Worm (Caenorhabditis elegans) whole organism, L4 larva: ENCODE measurements around the gene nex-3.
A peak's percentile ranks its signal among the peaks of the same experiment; 100 is the strongest.

Source experiments
- F37D6.2 ChIP-seq: sonication (generic microtip); optimal IDR thresholded peaks from 2 replicates; lab custom pipeline; 2016; ENCODE audit warnings: mild to moderate bottlenecking, missing genetic modification characterization, missing compliant biosample characterization
- F44E2.7 ChIP-seq: fragments of 200-800 bp; sonication (Bioruptor generic); IDR thresholded peaks from 2 replicates; pipeline ENCODE4 v2.1.2; 2022; ENCODE audit warnings: missing genetic modification characterization, missing compliant biosample characterization
- F49E8.2 ChIP-seq: sonication (generic microtip); optimal IDR thresholded peaks from 2 replicates; lab custom pipeline; 2016; ENCODE audit warnings: missing compliant biosample characterization, mild to moderate bottlenecking, missing genetic modification characterization, borderline replicate concordance
- T26A8.4 ChIP-seq: fragments of 200-800 bp; sonication (Bioruptor generic); IDR thresholded peaks from 2 replicates; pipeline ENCODE4 v1.3.6; 2022; ENCODE audit warnings: missing genetic modification characterization, missing compliant biosample characterization
- Y5F2A.4 ChIP-seq: fragments of 200-800 bp; sonication (Bioruptor generic); optimal IDR thresholded peaks from 2 replicates; lab custom pipeline; 2018; ENCODE audit warnings: mild to moderate bottlenecking, missing genetic modification characterization, missing compliant biosample characterization
- Y75B8A.6 ChIP-seq: fragments of 200-800 bp; sonication (Bioruptor generic); IDR thresholded peaks from 2 replicates; pipeline ENCODE4 v1.3.6; 2022; ENCODE audit warnings: missing genetic modification reagents, missing genetic modification characterization, missing compliant biosample characterization
- ZK546.5 ChIP-seq, 2 experiments: sonication (generic microtip); optimal IDR thresholded peaks; 2 replicates each; lab custom pipeline; 2017; ENCODE audit warnings: missing biosample characterization in 2 of 2, missing genetic modification characterization in 2 of 2
- aha-1 ChIP-seq: fragments of 150-350 bp; peaks from one replicate; lab custom pipeline; 2014; ENCODE audit warnings: missing biosample characterization, missing genetic modification characterization
- ama-1 ChIP-seq: fragments of 150-350 bp; optimal IDR thresholded peaks from 2 replicates; lab custom pipeline; 2014; ENCODE audit warnings: inconsistent platforms, mixed read lengths
- arid-1 ChIP-seq: fragments of 200-800 bp; sonication (Bioruptor generic); conservative IDR thresholded peaks from 2 replicates; pipeline ENCODE4 v1.3.6; 2022; ENCODE audit warnings: missing genetic modification reagents, missing genetic modification characterization, missing compliant biosample characterization
- attf-4 ChIP-seq: sonication (generic microtip); optimal IDR thresholded peaks from 3 replicates; lab custom pipeline; 2017; ENCODE audit warnings: missing biosample characterization, missing genetic modification characterization
- ceh-20 ChIP-seq: fragments of 200-800 bp; sonication (Bioruptor generic); IDR thresholded peaks from 2 replicates; pipeline ENCODE4 v1.3.6; 2022; ENCODE audit warnings: missing genetic modification reagents, missing genetic modification characterization, missing compliant biosample characterization
- daf-19 ChIP-seq: fragments of 200-800 bp; sonication (Bioruptor generic); conservative IDR thresholded peaks from 2 replicates; pipeline ENCODE4 v1.3.6; 2022; ENCODE audit warnings: missing genetic modification characterization, missing compliant biosample characterization
- daf-8 ChIP-seq: fragments of 200-800 bp; sonication (Bioruptor generic); IDR thresholded peaks from 2 replicates; pipeline ENCODE4 v1.3.6; 2022; ENCODE audit warnings: missing genetic modification characterization, missing compliant biosample characterization
- dmd-8 ChIP-seq: fragments of 200-800 bp; sonication (Bioruptor generic); IDR thresholded peaks from 2 replicates; pipeline ENCODE4 v1.3.6; 2022; ENCODE audit warnings: missing genetic modification characterization, missing compliant biosample characterization
- dmd-9 ChIP-seq: fragments of 200-800 bp; sonication (Bioruptor generic); IDR thresholded peaks from 2 replicates; pipeline ENCODE4 v1.3.6; 2022; ENCODE audit warnings: missing genetic modification reagents, missing genetic modification characterization, missing compliant biosample characterization
- dpl-1 ChIP-seq: fragments of 150-350 bp; optimal IDR thresholded peaks from 2 replicates; lab custom pipeline; 2014; ENCODE audit warnings: missing biosample characterization, missing genetic modification reagents, missing genetic modification characterization
- dve-1 ChIP-seq: sonication (generic microtip); optimal IDR thresholded peaks from 2 replicates; lab custom pipeline; 2017; ENCODE audit warnings: antibody characterized with exemption, mild to moderate bottlenecking, missing genetic modification characterization, missing compliant biosample characterization; ENCODE audit not compliant: insufficient read depth
- gei-8 ChIP-seq: fragments of 200-800 bp; sonication (Bioruptor generic); optimal IDR thresholded peaks from 2 replicates; lab custom pipeline; 2018; ENCODE audit warnings: mild to moderate bottlenecking, missing genetic modification characterization, missing compliant biosample characterization
- hif-1 ChIP-seq, 2 experiments: sonication (generic microtip); optimal IDR thresholded peaks; 2 replicates each; lab custom pipeline; 2016 to 2017; ENCODE audit warnings: missing compliant biosample characterization in 2 of 2, missing genetic modification characterization in 2 of 2, missing genetic modification reagents in 2 of 2, missing genotype in 2 of 2, mild to moderate bottlenecking in 1 of 2
- hlh-11 ChIP-seq: fragments of 200-800 bp; sonication (Bioruptor generic); optimal IDR thresholded peaks from 2 replicates; lab custom pipeline; 2018; ENCODE audit warnings: mild to moderate bottlenecking, missing genetic modification characterization, missing compliant biosample characterization
- hmg-1.1 ChIP-seq: fragments of 200-800 bp; sonication (Bioruptor generic); IDR thresholded peaks from 2 replicates; pipeline ENCODE4 v1.3.6; 2022; ENCODE audit warnings: missing genetic modification reagents, missing genetic modification characterization, missing compliant biosample characterization
- jun-1 ChIP-seq: fragments of 150-350 bp; optimal IDR thresholded peaks from 2 replicates; lab custom pipeline; 2014; ENCODE audit warnings: missing biosample characterization, missing genetic modification reagents, missing genetic modification characterization
- lin-1 ChIP-seq: fragments of 200-800 bp; sonication (Bioruptor generic); IDR thresholded peaks from 2 replicates; pipeline ENCODE4 v1.3.6; 2022; ENCODE audit warnings: missing genetic modification reagents, missing genetic modification characterization, missing compliant biosample characterization
- lin-38 ChIP-seq: fragments of 200-800 bp; sonication (Bioruptor generic); IDR thresholded peaks from 2 replicates; pipeline ENCODE4 v1.3.6; 2022; ENCODE audit warnings: missing genetic modification reagents, missing genetic modification characterization, missing compliant biosample characterization
- lin-39 ChIP-seq: fragments of 150-350 bp; optimal IDR thresholded peaks from 2 replicates; lab custom pipeline; 2014; ENCODE audit warnings: missing biosample characterization, missing genetic modification reagents, missing genetic modification characterization
- lsy-2 ChIP-seq, 2 experiments: fragments of 150-350 bp in 1 of 2; sonication (generic microtip) in 1 of 2; optimal IDR thresholded peaks; 2 replicates each; lab custom pipeline; 2014 to 2017; ENCODE audit warnings: missing biosample characterization in 2 of 2, missing genetic modification characterization in 2 of 2
- madf-5 ChIP-seq, 2 experiments: fragments of 200-800 bp; sonication (Bioruptor generic); IDR thresholded peaks; 2 replicates each; pipeline ENCODE4 v1.3.6; 2022; ENCODE audit warnings: missing compliant biosample characterization in 2 of 2, missing genetic modification characterization in 2 of 2
- mes-2 ChIP-seq: sonication (generic microtip); optimal IDR thresholded peaks from 2 replicates; lab custom pipeline; 2016; ENCODE audit warnings: missing genotype, mild to moderate bottlenecking, missing genetic modification characterization, missing compliant biosample characterization; ENCODE audit not compliant: poor library complexity, severe bottlenecking
- mxl-2 ChIP-seq: fragments of 200-800 bp; sonication (Bioruptor generic); conservative IDR thresholded peaks from 2 replicates; pipeline ENCODE4 v1.3.6; 2022; ENCODE audit warnings: missing genetic modification reagents, missing genetic modification characterization, missing compliant biosample characterization
- nhr-10 ChIP-seq: fragments of 150-350 bp; optimal IDR thresholded peaks from 2 replicates; lab custom pipeline; 2014; ENCODE audit warnings: missing biosample characterization, missing genetic modification characterization
- nhr-102 ChIP-seq: sonication (generic microtip); optimal IDR thresholded peaks from 2 replicates; lab custom pipeline; 2016; ENCODE audit warnings: mild to moderate bottlenecking, missing genetic modification characterization, moderate library complexity, missing compliant biosample characterization
- nhr-11 ChIP-seq: fragments of 150-350 bp; optimal IDR thresholded peaks from 2 replicates; lab custom pipeline; 2014; ENCODE audit warnings: missing biosample characterization, missing genetic modification characterization
- nhr-111 ChIP-seq: fragments of 200-800 bp; sonication (Bioruptor generic); optimal IDR thresholded peaks from 2 replicates; lab custom pipeline; 2018; ENCODE audit warnings: mild to moderate bottlenecking, missing genetic modification characterization, missing compliant biosample characterization
- nhr-42 ChIP-seq: fragments of 200-800 bp; sonication (Bioruptor generic); IDR thresholded peaks from 2 replicates; pipeline ENCODE4 v1.3.6; 2022; ENCODE audit warnings: missing genetic modification characterization, missing compliant biosample characterization
- nhr-77 ChIP-seq: fragments of 150-350 bp; optimal IDR thresholded peaks from 2 replicates; lab custom pipeline; 2014; ENCODE audit warnings: missing biosample characterization, missing genetic modification characterization
- pha-4 ChIP-seq, 2 experiments: fragments of 150-350 bp in 1 of 2; fragments of 200-800 bp in 1 of 2; sonication (Bioruptor generic) in 1 of 2; IDR thresholded peaks in 1 of 2; optimal IDR thresholded peaks in 1 of 2; 2 replicates each; pipeline versions ENCODE4 v1.3.6 to Lab custom; 2014 to 2022; ENCODE audit warnings: missing genetic modification characterization in 2 of 2, missing genetic modification reagents in 2 of 2, missing biosample characterization in 1 of 2, missing compliant biosample characterization in 1 of 2
- rbr-2 ChIP-seq: sonication (generic microtip); optimal IDR thresholded peaks from 2 replicates; lab custom pipeline; 2016; ENCODE audit warnings: missing genotype, missing genetic modification characterization, missing compliant biosample characterization
- sdz-12 ChIP-seq: fragments of 200-800 bp; sonication (Bioruptor generic); optimal IDR thresholded peaks from 2 replicates; lab custom pipeline; 2018; ENCODE audit warnings: mild to moderate bottlenecking, missing genetic modification characterization, missing compliant biosample characterization
- snpc-1.2 ChIP-seq: fragments of 200-800 bp; sonication (Bioruptor generic); IDR thresholded peaks from 2 replicates; pipeline ENCODE4 v1.3.6; 2022; ENCODE audit warnings: missing genetic modification reagents, missing genetic modification characterization, missing compliant biosample characterization
- spr-3 ChIP-seq: fragments of 200-800 bp; sonication (Bioruptor generic); optimal IDR thresholded peaks from 2 replicates; lab custom pipeline; 2018; ENCODE audit warnings: mild to moderate bottlenecking, missing genetic modification characterization, missing compliant biosample characterization
- unc-130 ChIP-seq: sonication (generic microtip); optimal IDR thresholded peaks from 2 replicates; lab custom pipeline; 2016; ENCODE audit warnings: missing genetic modification reagents, missing genetic modification characterization, missing compliant biosample characterization
- vab-7 ChIP-seq: fragments of 200-800 bp; sonication (Bioruptor generic); IDR thresholded peaks from 2 replicates; pipeline ENCODE4 v1.3.6; 2022; ENCODE audit warnings: missing genetic modification reagents, missing genetic modification characterization, missing compliant biosample characterization
- zfp-3 ChIP-seq: fragments of 200-800 bp; sonication (Bioruptor generic); conservative IDR thresholded peaks from 2 replicates; pipeline ENCODE4 v1.3.6; 2022; ENCODE audit warnings: missing genetic modification reagents, missing genetic modification characterization, missing compliant biosample characterization

nex-3 gene

ce11 chrIII:4488892-4489409 is 47.1 kb downstream of the nex-3 start, which contains the start of gene cpg-1 (continued):
- TF ChIP-seq arid-1 (peak; percentile 71; the same call in 1 of the 2 replicates), spr-3 (GFP tag; lab: Kevin White, UChicago) (no peak), nhr-11 (tag; lab: Kevin White, UChicago) (no peak)

- TF ChIP-seq F49E8.2 (peak; percentile 40), vab-7 (peak; percentile 32; the same call in 1 of the 2 replicates), T26A8.4 (peak; percentile 20; the same call in 1 of the 2 replicates), pha-4 (GFP tag; IDR thresholded peaks at IDR 0.05; lab: Robert Waterston, UW) (peak; percentile 33; the same call in 1 of the 2 replicates), pha-4 (tag; optimal IDR thresholded peaks at IDR 0.05; lab: Kevin White, UChicago) (no peak), nhr-111 (peak; percentile 68), sdz-12 (GFP tag; lab: Kevin White, UChicago) (peak; percentile 23), dpl-1 (GFP tag; lab: Kevin White, UChicago) (peak; percentile 57), daf-8 (GFP tag; lab: Robert Waterston, UW) (no peak), mes-2 (peak; percentile 44), Y5F2A.4 (GFP tag; lab: Kevin White, UChicago) (peak; percentile 54), nhr-102 (tag; lab: Kevin White, UChicago) (peak; percentile 78), ZK546.5 (tag; optimal IDR thresholded peaks at IDR 0.05; lab: Kevin White, UChicago) (no peak), snpc-1.2 (GFP tag; lab: Robert Waterston, UW) (peak; percentile 8; the same call in 1 of the 2 replicates), dve-1 (tag; lab: Kevin White, UChicago) (peak; percentile 39), dmd-8 (GFP tag; lab: Robert Waterston, UW) (no peak), hlh-11 (tag; lab: Kevin White, UChicago) (peak; percentile 24), nhr-77 (tag; lab: Kevin White, UChicago) (peak; percentile 8), unc-130 (peak; percentile 57), dmd-9 (GFP tag; lab: Robert Waterston, UW) (no peak), hmg-1.1 (GFP tag; lab: Robert Waterston, UW) (no peak), F44E2.7 (GFP tag; lab: Robert Waterston, UW) (no peak), rbr-2 (tag; lab: Kevin White, UChicago) (peak; percentile 41), ceh-20 (no peak; the same call in 1 of the 2 replicates), ama-1 (lab: Kevin White, UChicago) (peak; percentile 71), lin-39 (tag; lab: Kevin White, UChicago) (no peak), lin-1 (GFP tag; lab: Robert Waterston, UW) (peak; percentile 56; the same call in 1 of the 2 replicates), aha-1 (tag; lab: Kevin White, UChicago) (peak; percentile 75), jun-1 (tag; lab: Kevin White, UChicago) (no peak), madf-5 (GFP tag; IDR thresholded peaks at IDR 0.05; lab: Robert Waterston, UW) (0 out of 4 replicates have a peak, but pooled peaks of 1 of the 2 experiments have one; percentile 4), gei-8 (GFP tag; lab: Kevin White, UChicago) (peak; percentile 67), zfp-3 (peak; percentile 31; the same call in 1 of the 2 replicates), lsy-2 (tag; optimal IDR thresholded peaks at IDR 0.05; lab: Kevin White, UChicago) (peak; percentile 36 to 43), attf-4 (no peak), mxl-2 (no peak), daf-19 (GFP tag; lab: Robert Waterston, UW) (0 out of 2 replicates have a peak, but pooled peaks have one; percentile 28), nhr-42 (no peak), lin-38 (GFP tag; lab: Robert Waterston, UW) (peak; percentile 53; the same call in 1 of the 2 replicates), hif-1 (tag; optimal IDR thresholded peaks at IDR 0.05; lab: Kevin White, UChicago) (peak in 1 of 2 experiments; percentile 50), Y75B8A.6 (GFP tag; lab: Robert Waterston, UW) (peak; percentile 80; the same call in 1 of the 2 replicates), nhr-10 (tag; lab: Kevin White, UChicago) (peak; percentile 47), F37D6.2 (tag; lab: Kevin White, UChicago) (no peak), arid-1 (no peak)
Measured at ce11 chrIII:4491164-4492144, 49.6 kb downstream of the nex-3 start.
